Worm (Caenorhabditis elegans) whole organism, L4 larva: ENCODE data around the gene shc-2.

Source experiments
- F10B5.3 ChIP-seq: sonication (generic microtip); optimal IDR thresholded peaks from 2 replicates; lab custom pipeline; 2016; ENCODE audit warnings: mild to moderate bottlenecking, missing genetic modification characterization, missing compliant biosample characterization
- R02D3.7 ChIP-seq: fragments of 150-350 bp; sonication (generic microtip); optimal IDR thresholded peaks from 3 replicates; lab custom pipeline; 2014; ENCODE audit warnings: missing biosample characterization, missing genetic modification characterization
- T20F7.1 ChIP-seq: fragments of 200-800 bp; sonication (Bioruptor generic); optimal IDR thresholded peaks from 2 replicates; lab custom pipeline; 2018; ENCODE audit warnings: mild to moderate bottlenecking, missing genetic modification characterization, missing compliant biosample characterization
- Y48G9A.11 ChIP-seq: fragments of 200-800 bp; sonication (Bioruptor generic); IDR thresholded peaks from 2 replicates; pipeline ENCODE4 v1.3.6; 2022; ENCODE audit warnings: missing genetic modification reagents, missing genetic modification characterization, missing compliant biosample characterization
- Y75B8A.6 ChIP-seq: fragments of 200-800 bp; sonication (Bioruptor generic); IDR thresholded peaks from 2 replicates; pipeline ENCODE4 v1.3.6; 2022; ENCODE audit warnings: missing genetic modification reagents, missing genetic modification characterization, missing compliant biosample characterization
- ZK546.5 ChIP-seq, 2 experiments: sonication (generic microtip); optimal IDR thresholded peaks; 2 replicates each; lab custom pipeline; 2017; ENCODE audit warnings: missing biosample characterization in 2 of 2, missing genetic modification characterization in 2 of 2
- aly-2 ChIP-seq: sonication (generic microtip); optimal IDR thresholded peaks from 2 replicates; lab custom pipeline; 2018; ENCODE audit warnings: missing biosample characterization, missing genetic modification characterization
- ama-1 ChIP-seq: fragments of 150-350 bp; optimal IDR thresholded peaks from 2 replicates; lab custom pipeline; 2014; ENCODE audit warnings: inconsistent platforms, mixed read lengths
- arid-1 ChIP-seq: fragments of 200-800 bp; sonication (Bioruptor generic); conservative IDR thresholded peaks from 2 replicates; pipeline ENCODE4 v1.3.6; 2022; ENCODE audit warnings: missing genetic modification reagents, missing genetic modification characterization, missing compliant biosample characterization
- attf-4 ChIP-seq: sonication (generic microtip); optimal IDR thresholded peaks from 3 replicates; lab custom pipeline; 2017; ENCODE audit warnings: missing biosample characterization, missing genetic modification characterization
- ceh-32 ChIP-seq: sonication (generic microtip); optimal IDR thresholded peaks from 2 replicates; lab custom pipeline; 2016; ENCODE audit warnings: mild to moderate bottlenecking, missing genetic modification characterization, missing compliant biosample characterization; ENCODE audit not compliant: poor library complexity
- ces-1 ChIP-seq: fragments of 150-350 bp; sonication (generic microtip); optimal IDR thresholded peaks from 4 replicates; lab custom pipeline; 2014; ENCODE audit warnings: missing biosample characterization, missing genetic modification reagents, missing genetic modification characterization
- ctbp-1 ChIP-seq: fragments of 200-800 bp; sonication (Bioruptor generic); IDR thresholded peaks from 2 replicates; pipeline ENCODE4 v1.3.6; 2022; ENCODE audit warnings: missing genetic modification reagents, missing genetic modification characterization, missing compliant biosample characterization
- daf-12 ChIP-seq: fragments of 150-350 bp; optimal IDR thresholded peaks from 2 replicates; lab custom pipeline; 2014; ENCODE audit warnings: missing biosample characterization, missing genetic modification reagents, missing genetic modification characterization
- dmd-8 ChIP-seq: fragments of 200-800 bp; sonication (Bioruptor generic); IDR thresholded peaks from 2 replicates; pipeline ENCODE4 v1.3.6; 2022; ENCODE audit warnings: missing genetic modification characterization, missing compliant biosample characterization
- dpl-1 ChIP-seq: fragments of 150-350 bp; optimal IDR thresholded peaks from 2 replicates; lab custom pipeline; 2014; ENCODE audit warnings: missing biosample characterization, missing genetic modification reagents, missing genetic modification characterization
- hmg-1.1 ChIP-seq: fragments of 200-800 bp; sonication (Bioruptor generic); IDR thresholded peaks from 2 replicates; pipeline ENCODE4 v1.3.6; 2022; ENCODE audit warnings: missing genetic modification reagents, missing genetic modification characterization, missing compliant biosample characterization
- jun-1 ChIP-seq: fragments of 150-350 bp; optimal IDR thresholded peaks from 2 replicates; lab custom pipeline; 2014; ENCODE audit warnings: missing biosample characterization, missing genetic modification reagents, missing genetic modification characterization
- madf-5 ChIP-seq, 2 experiments: fragments of 200-800 bp; sonication (Bioruptor generic); IDR thresholded peaks; 2 replicates each; pipeline ENCODE4 v1.3.6; 2022; ENCODE audit warnings: missing compliant biosample characterization in 2 of 2, missing genetic modification characterization in 2 of 2
- mdl-1 ChIP-seq, 2 experiments: fragments of 150-350 bp in 1 of 2; sonication (generic microtip) in 1 of 2; optimal IDR thresholded peaks; 2 replicates each; lab custom pipeline; 2014 to 2017; ENCODE audit warnings: missing biosample characterization in 2 of 2, missing genetic modification characterization in 2 of 2
- mdt-29 ChIP-seq: fragments of 200-800 bp; sonication (Bioruptor generic); IDR thresholded peaks from 2 replicates; pipeline ENCODE4 v1.3.6; 2022; ENCODE audit warnings: missing genetic modification reagents, missing genetic modification characterization, missing compliant biosample characterization
- mxl-2 ChIP-seq: fragments of 200-800 bp; sonication (Bioruptor generic); conservative IDR thresholded peaks from 2 replicates; pipeline ENCODE4 v1.3.6; 2022; ENCODE audit warnings: missing genetic modification reagents, missing genetic modification characterization, missing compliant biosample characterization
- nhr-11 ChIP-seq: fragments of 150-350 bp; optimal IDR thresholded peaks from 2 replicates; lab custom pipeline; 2014; ENCODE audit warnings: missing biosample characterization, missing genetic modification characterization
- nhr-111 ChIP-seq: fragments of 200-800 bp; sonication (Bioruptor generic); optimal IDR thresholded peaks from 2 replicates; lab custom pipeline; 2018; ENCODE audit warnings: mild to moderate bottlenecking, missing genetic modification characterization, missing compliant biosample characterization
- nhr-237 ChIP-seq: sonication (generic microtip); optimal IDR thresholded peaks from 2 replicates; lab custom pipeline; 2017; ENCODE audit warnings: missing biosample characterization, missing genetic modification characterization
- nhr-42 ChIP-seq: fragments of 200-800 bp; sonication (Bioruptor generic); IDR thresholded peaks from 2 replicates; pipeline ENCODE4 v1.3.6; 2022; ENCODE audit warnings: missing genetic modification characterization, missing compliant biosample characterization
- nhr-6 ChIP-seq: fragments of 150-350 bp; optimal IDR thresholded peaks from 2 replicates; lab custom pipeline; 2014; ENCODE audit warnings: missing biosample characterization, missing genetic modification characterization
- pqm-1 ChIP-seq: sonication (generic microtip); optimal IDR thresholded peaks from 2 replicates; lab custom pipeline; 2017; ENCODE audit warnings: missing biosample characterization, missing genetic modification characterization
- sdz-12 ChIP-seq: fragments of 200-800 bp; sonication (Bioruptor generic); optimal IDR thresholded peaks from 2 replicates; lab custom pipeline; 2018; ENCODE audit warnings: mild to moderate bottlenecking, missing genetic modification characterization, missing compliant biosample characterization
- snpc-1.2 ChIP-seq: fragments of 200-800 bp; sonication (Bioruptor generic); IDR thresholded peaks from 2 replicates; pipeline ENCODE4 v1.3.6; 2022; ENCODE audit warnings: missing genetic modification reagents, missing genetic modification characterization, missing compliant biosample characterization
- snpc-4 ChIP-seq: fragments of 150-350 bp; optimal IDR thresholded peaks from 2 replicates; lab custom pipeline; 2014; ENCODE audit warnings: missing biosample characterization, missing genetic modification characterization
- spr-1 ChIP-seq: sonication (generic microtip); optimal IDR thresholded peaks from 2 replicates; lab custom pipeline; 2016; ENCODE audit warnings: mild to moderate bottlenecking, missing genetic modification characterization, missing compliant biosample characterization
- unc-62 ChIP-seq, 3 experiments: fragments of 150-350 bp in 1 of 3; sonication (generic microtip); optimal IDR thresholded peaks in 2 of 3; peaks in 1 of 3; 1 replicate in 1 of 3; 2 replicates in 2 of 3; lab custom pipeline; 2014 to 2017; ENCODE audit warnings: missing biosample characterization in 3 of 3, missing genetic modification characterization in 3 of 3, missing genetic modification reagents in 3 of 3, missing genotype in 1 of 3
- zag-1 ChIP-seq: fragments of 150-350 bp; optimal IDR thresholded peaks from 2 replicates; lab custom pipeline; 2014; ENCODE audit warnings: missing biosample characterization, missing genetic modification characterization
- zfp-2 ChIP-seq: sonication (generic microtip); optimal IDR thresholded peaks from 2 replicates; lab custom pipeline; 2016; ENCODE audit warnings: mild to moderate bottlenecking, missing genetic modification characterization, missing compliant biosample characterization

Gene shc-2

ce11 chrII:5032669-5033068 is 63.7 kb downstream of the shc-2 start (continued):
- TF ChIP-seq F10B5.3 (tag; lab: Kevin White, UChicago) (peak; percentile 25), nhr-111 (GFP tag; lab: Kevin White, UChicago) (peak; percentile 42), daf-12 (tag; lab: Kevin White, UChicago) (no peak), ama-1 (lab: Kevin White, UChicago) (no peak), mdl-1 (tag; optimal IDR thresholded peaks at IDR 0.05; lab: Kevin White, UChicago) (peak in 1 of 2 experiments; percentile 25), sdz-12 (GFP tag; lab: Kevin White, UChicago) (peak; percentile 82), mdt-29 (GFP tag; lab: Robert Waterston, UW) (no peak), nhr-6 (tag; lab: Kevin White, UChicago) (peak; percentile 60), mxl-2 (GFP tag; lab: Robert Waterston, UW) (0 out of 2 replicates have a peak, but pooled peaks have one; percentile 31), jun-1 (peak; percentile 65), snpc-1.2 (peak; percentile 87), T20F7.1 (GFP tag; lab: Kevin White, UChicago) (peak; percentile 16), R02D3.7 (tag; lab: Kevin White, UChicago) (no peak), Y48G9A.11 (GFP tag; lab: Robert Waterston, UW) (peak; percentile 76), snpc-4 (tag; lab: Kevin White, UChicago) (no peak), nhr-42 (peak; percentile 87), dpl-1 (GFP tag; lab: Kevin White, UChicago) (peak; percentile 45), Y75B8A.6 (peak; percentile 81; the same call in 1 of the 2 replicates), zag-1 (tag; lab: Kevin White, UChicago) (no peak), madf-5 (GFP tag; IDR thresholded peaks at IDR 0.05; lab: Robert Waterston, UW) (peak in 1 of 2 experiments; percentile 52; a peak in 1 of 4 replicates), ctbp-1 (GFP tag; lab: Robert Waterston, UW) (0 out of 2 replicates have a peak, but pooled peaks have one; percentile 41), attf-4 (tag; lab: Kevin White, UChicago) (no peak), ceh-32 (tag; lab: Kevin White, UChicago) (no peak), hmg-1.1 (GFP tag; lab: Robert Waterston, UW) (peak; percentile 90)

DNA sequence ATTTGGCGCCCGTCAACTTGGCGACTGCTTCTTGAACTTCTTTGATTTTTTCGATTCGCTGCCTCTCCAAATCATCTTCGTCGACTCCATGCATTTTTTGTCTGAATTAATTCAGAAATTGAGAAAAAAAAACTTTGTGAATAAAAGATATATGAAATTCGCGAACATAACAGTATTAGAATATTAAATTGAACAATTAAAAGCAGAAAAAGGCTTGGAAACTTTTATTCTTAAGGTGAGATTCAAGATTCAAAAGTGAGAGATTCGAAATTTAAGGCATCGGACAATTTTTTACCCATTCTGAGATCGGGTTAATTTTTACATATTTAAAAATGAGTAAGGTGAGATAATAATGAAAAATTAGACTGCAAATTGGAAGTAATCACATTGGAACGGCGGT is 65.0 kb downstream of the shc-2 start, which contains the start of gene F33G12.3:
F33G12.3 (minus strand) TSS at position 101 of the 400 bp plus-strand sequence.
- no peak for TF ChIP-seq pqm-1 (tag; lab: Kevin White, UChicago)
- no peak for TF ChIP-seq aly-2 (tag; lab: Kevin White, UChicago)
- no peak for TF ChIP-seq nhr-237 (tag; lab: Kevin White, UChicago)
- TF ChIP-seq nhr-11 (tag; lab: Kevin White, UChicago) = no peak
- TF ChIP-seq zfp-2 = no peak

DNA sequence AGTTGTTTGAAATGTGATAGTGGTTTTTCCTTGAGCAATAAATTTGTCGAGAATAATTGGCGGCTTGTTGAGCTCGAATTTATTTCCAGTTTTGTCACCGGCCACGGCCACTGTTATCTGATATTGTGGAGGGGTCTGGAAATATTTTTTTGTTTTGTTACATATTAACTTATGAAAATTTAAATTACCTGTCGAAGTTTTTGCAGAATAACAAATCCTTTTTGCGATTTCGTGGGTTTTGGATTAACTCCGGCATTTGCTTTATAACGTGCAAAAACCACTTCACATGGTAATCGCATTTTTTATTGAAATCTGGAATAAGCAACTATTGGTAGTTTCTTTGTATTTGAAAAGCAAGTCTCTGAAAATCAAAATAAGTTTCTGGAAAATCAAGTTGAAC is 67.2 kb downstream of the shc-2 start, which contains the start of gene lrr-1:
lrr-1 (minus strand) TSS at position 312 of the 400 bp plus-strand sequence.
- TF ChIP-seq ces-1 (GFP tag; lab: Kevin White, UChicago) (no peak), dmd-8 (no peak), mdt-29 (GFP tag; lab: Robert Waterston, UW) (no peak), ama-1 (lab: Kevin White, UChicago) (no peak), Y75B8A.6 (no peak), arid-1 (GFP tag; lab: Robert Waterston, UW) (0 out of 2 replicates have a peak, but pooled peaks have one; percentile 29), spr-1 (tag; lab: Kevin White, UChicago) (no peak), ZK546.5 (tag; optimal IDR thresholded peaks at IDR 0.05; lab: Kevin White, UChicago) (no peak), unc-62 (GFP tag; optimal IDR thresholded peaks at IDR 0.05 in 1 of 2; lab: Kevin White, UChicago) (peak in 1 of 2 experiments; percentile 85), unc-62 (tag; optimal IDR thresholded peaks at IDR 0.05; lab: Kevin White, UChicago) (no peak), sdz-12 (GFP tag; lab: Kevin White, UChicago) (no peak)
